Worm (Caenorhabditis elegans): ENCODE data around the gene C34F6.7.
A peak's percentile ranks its signal among the peaks of the same experiment; 100 is the strongest.

C34F6.7 gene

ce11 chrX:11262319-11263074 is 47.2 kb upstream of the C34F6.7 start, which contains the start of gene C03A3.2 (continued):
- TF ChIP-seq pha-4 (GFP tag; IDR thresholded peaks at IDR 0.05) (no peak), pha-4 (tag; optimal IDR thresholded peaks at IDR 0.05) (no peak), fkh-10 (GFP tag; optimal IDR thresholded peaks at IDR 0.05) (peak; percentile 70), mdl-1 (tag; optimal IDR thresholded peaks at IDR 0.05) (peak in 1 of 2 experiments; percentile 82), spr-1 (tag; optimal IDR thresholded peaks at IDR 0.05) (peak; percentile 29), R02D3.7 (tag; optimal IDR thresholded peaks at IDR 0.05) (no peak), lin-39 (tag; optimal IDR thresholded peaks at IDR 0.05) (no peak), F44E2.7 (GFP tag; IDR thresholded peaks at IDR 0.05) (no peak), hlh-30 (tag; optimal IDR thresholded peaks at IDR 0.05; ENCODE audit: insufficient read depth) (peak; percentile 58), ceh-32 (tag; optimal IDR thresholded peaks at IDR 0.05; ENCODE audit: poor library complexity) (no peak), lin-13 (GFP tag; optimal IDR thresholded peaks at IDR 0.05) (peak; percentile 47), T26A8.4 (GFP tag; IDR thresholded peaks at IDR 0.05) (no peak), daf-12 (tag; optimal IDR thresholded peaks at IDR 0.05) (no peak), madf-9 (GFP tag; conservative IDR thresholded peaks at IDR 0.05) (0 out of 2 replicates have a peak, but pooled peaks have one; percentile 6), Y105C5A.15 (GFP tag; IDR thresholded peaks at IDR 0.05) (no peak), mep-1 (tag; optimal IDR thresholded peaks at IDR 0.05) (peak; percentile 83), ama-1 (optimal IDR thresholded peaks at IDR 0.05) (no peak), ztf-7 (tag; optimal IDR thresholded peaks at IDR 0.05) (no peak)

- no peak for TF ChIP-seq dve-1 (tag; optimal IDR thresholded peaks at IDR 0.05; ENCODE audit: insufficient read depth)
- no peak for TF ChIP-seq unc-39 (tag; optimal IDR thresholded peaks at IDR 0.05)
- TF ChIP-seq arid-1 (GFP tag; conservative IDR thresholded peaks at IDR 0.05) = no peak
- no peak for TF ChIP-seq lin-13 (GFP tag; optimal IDR thresholded peaks at IDR 0.05)
- no peak for TF ChIP-seq ctbp-1 (GFP tag; IDR thresholded peaks at IDR 0.05)
- peak; percentile 50 for TF ChIP-seq set-16 (GFP tag; IDR thresholded peaks at IDR 0.05)
- TF ChIP-seq rbr-2 (tag; optimal IDR thresholded peaks at IDR 0.05) = peak; percentile 48
- TF ChIP-seq hlh-30 (tag; optimal IDR thresholded peaks at IDR 0.05; ENCODE audit: insufficient read depth) = peak; percentile 17
- no peak for TF ChIP-seq ztf-7 (tag; optimal IDR thresholded peaks at IDR 0.05)
- no peak for TF ChIP-seq mxl-3 (GFP tag; optimal IDR thresholded peaks at IDR 0.05)
- TF ChIP-seq nhr-77 (tag; optimal IDR thresholded peaks at IDR 0.05) = no peak
- TF ChIP-seq lsy-2 (tag; optimal IDR thresholded peaks at IDR 0.05) = peak in 1 of 2 experiments; percentile 16
- TF ChIP-seq saeg-2 (GFP tag; IDR thresholded peaks at IDR 0.05) = 0 out of 2 replicates have a peak, but pooled peaks have one; percentile 9
- no peak for TF ChIP-seq ztf-11 (tag; optimal IDR thresholded peaks at IDR 0.05)
- no peak for TF ChIP-seq ceh-20 (GFP tag; IDR thresholded peaks at IDR 0.05)
- peak; percentile 51; the same call in 1 of the 2 replicates for TF ChIP-seq hmg-1.1 (GFP tag; IDR thresholded peaks at IDR 0.05)
- TF ChIP-seq dmd-9 (GFP tag; IDR thresholded peaks at IDR 0.05) = no peak
Observed at ce11 chrX:11257071-11257470, 41.8 kb upstream of the C34F6.7 start, which contains the start of gene C03A3.1. TSS of gene C03A3.1 (plus strand) at chrX:11257361.

- TF ChIP-seq ZK546.5 (tag; optimal IDR thresholded peaks at IDR 0.05) (no peak), mxl-2 (GFP tag; conservative IDR thresholded peaks at IDR 0.05) (0 out of 2 replicates have a peak, but pooled peaks have one; percentile 4), mdt-29 (GFP tag; IDR thresholded peaks at IDR 0.05) (peak; percentile 63), hlh-11 (tag; optimal IDR thresholded peaks at IDR 0.05) (peak; percentile 48), hlh-30 (tag; optimal IDR thresholded peaks at IDR 0.05; ENCODE audit: insufficient read depth) (peak; percentile 50), nhr-48 (tag; optimal IDR thresholded peaks at IDR 0.05) (peak; percentile 48), saeg-2 (GFP tag; IDR thresholded peaks at IDR 0.05) (no peak), dmd-8 (GFP tag; IDR thresholded peaks at IDR 0.05) (no peak), nhr-77 (tag; optimal IDR thresholded peaks at IDR 0.05) (no peak), egl-27 (tag; optimal IDR thresholded peaks at IDR 0.05) (no peak), lin-15B (tag; optimal IDR thresholded peaks at IDR 0.05) (no peak), Y48G9A.11 (GFP tag; IDR thresholded peaks at IDR 0.05) (no peak), F44E2.7 (GFP tag; IDR thresholded peaks at IDR 0.05) (no peak), nhr-11 (tag; optimal IDR thresholded peaks at IDR 0.05) (no peak), set-16 (GFP tag; IDR thresholded peaks at IDR 0.05) (no peak), lin-38 (GFP tag; IDR thresholded peaks at IDR 0.05) (peak; percentile 76), lim-7 (GFP tag; IDR thresholded peaks at IDR 0.05) (no peak; the same call in 1 of the 2 replicates), hif-1 (tag; optimal IDR thresholded peaks at IDR 0.05) (peak in 1 of 2 experiments; percentile 47), ama-1 (optimal IDR thresholded peaks at IDR 0.05) (no peak), T26A8.4 (GFP tag; IDR thresholded peaks at IDR 0.05) (no peak), lin-39 (tag; optimal IDR thresholded peaks at IDR 0.05) (no peak), arid-1 (GFP tag; conservative IDR thresholded peaks at IDR 0.05) (no peak), nhr-42 (GFP tag; IDR thresholded peaks at IDR 0.05) (no peak)
Observed at ce11 chrX:11252429-11252828, 37.2 kb upstream of the C34F6.7 start.

Data from whole organism, L4 larva.